Worm (Caenorhabditis elegans) whole organism, young adult: ENCODE results near the gene blos-2.

Experiments used
- Y79H2A.3 ChIP-seq: fragments of 200-800 bp; sonication (Bioruptor generic); conservative IDR thresholded peaks from 2 replicates; pipeline ENCODE4 v1.3.6; 2022; ENCODE audit warnings: missing genetic modification reagents, missing genetic modification characterization, missing compliant biosample characterization
- ZK185.1 ChIP-seq: sonication (generic microtip); optimal IDR thresholded peaks from 2 replicates; lab custom pipeline; 2016; ENCODE audit warnings: mild to moderate bottlenecking, missing genetic modification characterization, missing compliant biosample characterization; ENCODE audit not compliant: poor library complexity, severe bottlenecking
- madf-3 ChIP-seq: fragments of 200-800 bp; sonication (Bioruptor generic); IDR thresholded peaks from 2 replicates; pipeline ENCODE4 v1.3.6; 2022; ENCODE audit warnings: missing genetic modification reagents, missing genetic modification characterization, missing compliant biosample characterization
- rec-8 ChIP-seq, 2 experiments: sonication (generic microtip); optimal IDR thresholded peaks; 2 replicates each; lab custom pipeline; 2016; ENCODE audit warnings: mild to moderate bottlenecking in 2 of 2, missing genetic modification characterization in 2 of 2, missing genetic modification reagents in 2 of 2, missing genotype in 2 of 2, missing biosample characterization in 1 of 2, missing compliant biosample characterization in 1 of 2, moderate library complexity in 1 of 2
- snpc-4 ChIP-seq, 5 experiments: fragments of 150-350 bp in 1 of 5; sonication (generic microtip) in 4 of 5; optimal IDR thresholded peaks; 2 replicates each; lab custom pipeline; 2014 to 2018; ENCODE audit warnings: missing genetic modification characterization in 5 of 5, missing biosample characterization in 3 of 5, antibody characterized with exemption in 2 of 5, mild to moderate bottlenecking in 2 of 5, missing compliant biosample characterization in 2 of 5, missing genotype in 2 of 5, moderate library complexity in 2 of 5, missing genetic modification reagents in 1 of 5
- unc-62 ChIP-seq: fragments of 150-350 bp; optimal IDR thresholded peaks from 2 replicates; lab custom pipeline; 2014; ENCODE audit warnings: missing biosample characterization, missing genetic modification reagents, missing genetic modification characterization
- ztf-22 ChIP-seq: fragments of 200-800 bp; sonication (Bioruptor generic); optimal IDR thresholded peaks from 2 replicates; lab custom pipeline; 2018; ENCODE audit warnings: mild to moderate bottlenecking, missing genetic modification characterization, moderate library complexity, missing compliant biosample characterization

DNA sequence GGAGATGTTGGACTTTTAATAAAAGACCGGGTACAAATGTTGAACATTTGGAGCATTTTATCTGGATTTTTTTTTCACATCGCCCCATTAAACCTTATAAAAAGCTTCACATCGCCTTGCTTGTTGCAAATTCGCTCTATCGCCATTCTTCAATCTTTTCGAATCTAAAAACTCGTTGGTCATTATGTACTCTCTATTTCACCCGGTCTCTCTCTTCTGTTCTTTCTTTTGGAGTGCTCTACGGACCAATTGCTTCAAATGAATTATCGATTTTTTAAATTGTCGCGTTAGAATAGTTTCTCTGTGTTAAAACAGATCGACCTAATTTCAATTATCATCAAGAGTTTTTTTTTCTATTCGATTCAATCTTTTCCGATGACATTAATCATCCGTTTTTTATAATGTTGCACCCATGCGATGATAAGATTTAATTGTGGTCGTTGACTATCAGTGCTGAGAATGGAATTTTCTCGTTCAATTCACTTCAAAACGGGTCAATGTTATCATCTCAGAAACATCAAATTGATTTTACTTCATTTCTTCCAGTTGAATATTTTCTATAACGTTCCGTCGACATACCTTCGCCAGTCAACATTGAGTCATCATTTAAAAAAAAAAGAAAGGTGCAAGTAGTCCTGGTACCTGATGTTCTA lies 6.5 kb upstream of the blos-2 start:
- TF ChIP-seq Y79H2A.3 (GFP tag; lab: Robert Waterston, UW) (no peak), unc-62 (GFP tag; lab: Kevin White, UChicago) (no peak), madf-3 (GFP tag; lab: Robert Waterston, UW) (no peak), rec-8 (tag; optimal IDR thresholded peaks at IDR 0.05; lab: Kevin White, UChicago) (no peak), ztf-22 (no peak), ZK185.1 (tag; lab: Kevin White, UChicago) (no peak), snpc-4 (GFP tag; optimal IDR thresholded peaks at IDR 0.05; lab: Kevin White, UChicago) (no peak), snpc-4 (tag; optimal IDR thresholded peaks at IDR 0.05; lab: Kevin White, UChicago) (no peak)
